Worm (Caenorhabditis elegans): ENCODE measurements around the gene T05C12.11.

The T05C12.11 gene

DNA sequence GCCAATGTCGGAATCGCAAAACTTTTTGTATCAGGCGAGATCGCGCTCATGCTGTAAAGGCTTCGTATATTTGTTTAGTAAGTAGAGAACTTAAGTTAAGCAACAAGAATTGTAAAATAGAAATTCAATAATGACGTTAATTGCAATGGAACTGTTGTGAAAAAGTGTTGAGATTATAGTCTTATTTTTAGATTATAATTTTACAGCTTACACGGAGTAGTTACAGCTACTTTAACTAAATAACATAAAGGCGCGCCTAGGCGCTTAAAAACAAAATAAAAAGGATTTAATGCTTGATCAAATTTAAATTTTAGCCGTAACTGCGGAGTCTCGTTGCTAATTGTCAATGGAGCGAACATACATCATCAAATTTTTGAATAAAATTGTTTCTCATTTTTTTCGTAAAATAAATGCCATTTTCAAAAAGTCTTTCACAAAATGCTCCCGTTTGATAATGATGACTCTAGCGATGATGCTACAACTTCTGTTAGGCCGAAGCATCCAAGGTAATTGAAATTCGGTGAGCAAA, 8.1 kb downstream of the T05C12.11 start, which contains the start of the genes emb-27 and rrf-3 (continued):
- TF ChIP-seq ceh-79 (tag; optimal IDR thresholded peaks at IDR 0.05) (no peak), F39B2.1 (GFP tag; IDR thresholded peaks at IDR 0.05) (no peak), lir-1 (GFP tag; conservative IDR thresholded peaks at IDR 0.05) (no peak), gei-17 (GFP tag; optimal IDR thresholded peaks at IDR 0.05) (no peak), T07F8.4 (tag; optimal IDR thresholded peaks at IDR 0.05) (no peak), rcor-1 (GFP tag; IDR thresholded peaks at IDR 0.05) (no peak)

DNA sequence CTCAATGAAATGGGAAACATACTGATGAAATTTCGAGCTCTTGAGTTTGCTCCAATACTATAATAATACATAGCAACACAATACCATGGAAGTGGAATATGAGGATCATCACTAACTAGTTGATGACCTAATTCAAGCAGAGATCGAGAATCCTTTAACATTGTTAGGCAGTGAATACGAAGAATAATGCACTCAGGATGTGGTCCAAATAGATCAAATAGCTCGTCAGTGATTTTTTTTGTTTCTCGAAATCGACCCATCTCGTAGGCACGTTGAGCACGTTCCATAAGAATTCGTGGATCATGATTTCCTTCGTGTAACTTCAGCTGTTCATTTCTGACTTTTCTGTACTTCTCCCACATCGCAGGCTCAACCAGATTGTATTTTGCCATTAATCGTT, 9.4 kb downstream of the T05C12.11 start:
- TF ChIP-seq nfya-2 (GFP tag; IDR thresholded peaks at IDR 0.05) (no peak), him-1 (tag; optimal IDR thresholded peaks at IDR 0.05) (no peak), snpc-1.1 (tag; optimal IDR thresholded peaks at IDR 0.05; ENCODE audit: insufficient read depth) (no peak)

DNA sequence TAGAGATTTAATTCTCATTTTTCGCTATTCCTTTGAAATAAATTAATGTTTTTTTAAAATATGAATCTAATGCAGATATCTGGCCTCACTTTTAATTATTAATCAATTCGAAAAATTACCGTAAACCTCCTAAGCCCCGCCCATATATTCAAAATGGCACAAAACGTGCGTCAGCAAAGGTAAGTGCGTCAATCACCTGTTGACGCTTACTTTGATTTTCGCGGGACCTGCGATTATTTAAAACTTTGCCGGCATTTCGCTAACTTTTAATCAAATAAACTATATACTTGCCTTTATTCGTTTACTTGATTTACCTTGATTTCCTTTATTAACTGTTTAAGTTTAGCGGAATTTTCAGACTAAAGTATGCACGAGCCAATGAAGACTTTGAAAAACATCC, 12.3 kb downstream of the T05C12.11 start, which contains the start of gene pch-2:
pch-2 (plus strand) TSS at position 359 of the 400 bp plus-strand sequence.
- no peak for TF ChIP-seq sptf-2 (GFP tag; optimal IDR thresholded peaks at IDR 0.05)
- no peak for TF ChIP-seq nhr-80 (tag; optimal IDR thresholded peaks at IDR 0.05)
- no peak for TF ChIP-seq mel-28 (tag; optimal IDR thresholded peaks at IDR 0.05; ENCODE audit: borderline replicate concordance)
- no peak for TF ChIP-seq F10E7.11 (tag; optimal IDR thresholded peaks at IDR 0.05)
- TF ChIP-seq athp-1 (tag; optimal IDR thresholded peaks at IDR 0.05), result no peak
- no peak for TF ChIP-seq ztf-25 (GFP tag; IDR thresholded peaks at IDR 0.05)
- no peak for TF ChIP-seq nfya-2 (GFP tag; IDR thresholded peaks at IDR 0.05)
- no peak for TF ChIP-seq ztf-22 (GFP tag; optimal IDR thresholded peaks at IDR 0.05)
- TF ChIP-seq efl-1 (GFP tag; optimal IDR thresholded peaks at IDR 0.05), result peak; percentile 83
- TF ChIP-seq snpc-3.4 (tag; optimal IDR thresholded peaks at IDR 0.05), result no peak
- TF ChIP-seq F57A8.1 (GFP tag; optimal IDR thresholded peaks at IDR 0.05), result no peak
- no peak for TF ChIP-seq fkh-3 (tag; optimal IDR thresholded peaks at IDR 0.05)
- TF ChIP-seq madf-8 (GFP tag; conservative IDR thresholded peaks at IDR 0.05), result peak; percentile 54; the same call in 1 of the 2 replicates
- no peak for TF ChIP-seq tlf-1 (GFP tag; optimal IDR thresholded peaks at IDR 0.05)
- peak; percentile 72 for TF ChIP-seq dox-1 (GFP tag; IDR thresholded peaks at IDR 0.05)
- TF ChIP-seq xnd-1 (tag; optimal IDR thresholded peaks at IDR 0.05), result peak; percentile 13
- TF ChIP-seq F33H1.4 (GFP tag; IDR thresholded peaks at IDR 0.05), result peak; percentile 52; the same call in 1 of the 2 replicates
- TF ChIP-seq unc-62 (GFP tag; optimal IDR thresholded peaks at IDR 0.05), result no peak
- no peak for TF ChIP-seq mcd-1 (GFP tag; IDR thresholded peaks at IDR 0.05)
- TF ChIP-seq aptf-3 (GFP tag; IDR thresholded peaks at IDR 0.05), result no peak
- no peak for TF ChIP-seq tbx-9 (tag; optimal IDR thresholded peaks at IDR 0.05; ENCODE audit: borderline replicate concordance)
- TF ChIP-seq snpc-1.3 (tag; optimal IDR thresholded peaks at IDR 0.05; ENCODE audit: insufficient read depth), result peak; percentile 11
- TF ChIP-seq repo-1 (tag; optimal IDR thresholded peaks at IDR 0.05), result no peak
- no peak for TF ChIP-seq cebp-2 (GFP tag; IDR thresholded peaks at IDR 0.05)
- TF ChIP-seq ceh-91 (GFP tag; IDR thresholded peaks at IDR 0.05), result peak; percentile 15; the same call in 1 of the 2 replicates
- TF ChIP-seq C17E4.6 (GFP tag; IDR thresholded peaks at IDR 0.05), result no peak
- no peak for TF ChIP-seq tbp1 (GFP tag; optimal IDR thresholded peaks at IDR 0.05)
- no peak for TF ChIP-seq cebp-1 (GFP tag; IDR thresholded peaks at IDR 0.05)
- no peak for TF ChIP-seq cebp-1 (tag; optimal IDR thresholded peaks at IDR 0.05)
- TF ChIP-seq T07F8.4 (tag; optimal IDR thresholded peaks at IDR 0.05), result no peak
- no peak for TF ChIP-seq attf-6 (GFP tag; IDR thresholded peaks at IDR 0.05)
- TF ChIP-seq Y53F4B.3 (GFP tag; IDR thresholded peaks at IDR 0.05), result no peak
- TF ChIP-seq hlh-26 (GFP tag; conservative IDR thresholded peaks at IDR 0.05), result no peak
- no peak for TF ChIP-seq hmg-20 (GFP tag; IDR thresholded peaks at IDR 0.05)
- TF ChIP-seq Y53G8AR.9 (GFP tag; conservative IDR thresholded peaks at IDR 0.05), result peak; percentile 51; the same call in 1 of the 2 replicates
- no peak for TF ChIP-seq somi-1 (GFP tag; optimal IDR thresholded peaks at IDR 0.05)
- TF ChIP-seq madf-6 (GFP tag; IDR thresholded peaks at IDR 0.05), result peak; percentile 79
- TF ChIP-seq ZK185.1 (tag; optimal IDR thresholded peaks at IDR 0.05; ENCODE audit: poor library complexity, severe bottlenecking), result peak; percentile 3
